Worm (Caenorhabditis elegans): ENCODE results near the gene F56A8.3.

ce11 chrIII:13258752-13259151 is 2.1 kb downstream of the F56A8.3 start:
- TF ChIP-seq unc-62 (GFP tag; optimal IDR thresholded peaks at IDR 0.05) (no peak), lin-39 (tag; optimal IDR thresholded peaks at IDR 0.05) (no peak), sea-2 (GFP tag; optimal IDR thresholded peaks at IDR 0.05) (no peak), aly-2 (tag; optimal IDR thresholded peaks at IDR 0.05) (no peak), ztf-4 (tag; optimal IDR thresholded peaks at IDR 0.05) (no peak), pha-4 (tag; optimal IDR thresholded peaks at IDR 0.05) (peak; percentile 50)

All from whole organism, L3 larva.